Fruit fly (Drosophila melanogaster): ENCODE data around the gene snu.

snu gene

DNA sequence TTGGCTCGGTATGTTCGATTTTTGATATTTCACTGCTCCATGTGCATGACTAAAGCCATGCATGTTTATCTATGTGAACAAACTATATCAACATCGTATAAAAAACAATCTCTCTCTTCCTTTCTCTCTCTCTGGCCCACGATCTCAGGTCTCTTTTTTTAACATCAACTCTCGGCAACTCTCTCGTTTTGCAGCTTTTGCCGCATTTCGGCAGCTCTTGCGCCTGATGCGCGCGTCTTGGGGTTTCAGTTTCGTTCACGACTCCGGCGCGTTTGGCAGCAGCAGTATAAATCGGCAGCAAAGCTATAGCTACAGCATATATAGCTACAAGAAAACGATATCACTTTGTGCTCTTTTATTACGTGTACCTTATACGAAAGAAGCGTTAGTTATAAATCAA is at the start of gene snu:
TSS of gene snu (plus strand) at position 254 of the 400 bp plus-strand sequence.
- peak; percentile 10; the same call in 1 of the 3 replicates for TF ChIP-seq CG4496 (GFP tag; IDR thresholded peaks at IDR 0.05)
- TF ChIP-seq Ets98B (GFP tag; IDR thresholded peaks at IDR 0.05): peak; percentile 14; the same call in 1 of the 2 replicates
- no peak for TF ChIP-seq CG9948 (tag; optimal IDR thresholded peaks at IDR 0.05)
- 0 out of 2 replicates have a peak, but pooled peaks have one; percentile 9 for TF ChIP-seq CG12605 (GFP tag; IDR thresholded peaks at IDR 0.05)
- peak; percentile 10 for TF ChIP-seq EcR (GFP tag; optimal IDR thresholded peaks at IDR 0.05)
- no peak for TF ChIP-seq Pif1B (GFP tag; optimal IDR thresholded peaks at IDR 0.05)
- TF ChIP-seq CG8301 (tag; optimal IDR thresholded peaks at IDR 0.05): no peak
- TF ChIP-seq CG13204 (GFP tag; optimal IDR thresholded peaks at IDR 0.05): no peak
- TF ChIP-seq rn (GFP tag; IDR thresholded peaks at IDR 0.05): no peak

DNA sequence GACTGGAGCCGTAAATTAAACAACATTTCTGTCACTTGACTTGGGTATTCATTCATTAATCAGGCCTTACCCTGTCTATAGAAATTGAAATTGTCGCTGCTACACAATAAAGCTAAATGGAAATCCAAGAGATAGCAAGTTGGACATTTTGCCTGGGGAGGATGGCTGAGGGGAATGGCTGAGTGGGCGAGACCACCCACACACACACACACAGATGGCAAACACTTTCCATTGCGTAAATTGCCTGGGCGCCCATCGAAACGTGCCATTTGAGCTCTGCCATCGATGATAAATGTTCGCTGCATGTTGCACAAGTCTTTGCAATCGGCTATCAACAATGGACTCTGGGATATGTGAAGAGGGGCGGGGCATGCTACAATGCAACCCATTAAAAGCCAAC is 47.6 kb upstream of the snu start:
- no peak for TF ChIP-seq CG8159 (tag; optimal IDR thresholded peaks at IDR 0.05)
- no peak for TF ChIP-seq gl (tag; optimal IDR thresholded peaks at IDR 0.05)
- no peak for TF ChIP-seq CG15710 (tag; optimal IDR thresholded peaks at IDR 0.05)
- TF ChIP-seq CG13204 (GFP tag; optimal IDR thresholded peaks at IDR 0.05): no peak
- no peak for TF ChIP-seq CG9948 (tag; optimal IDR thresholded peaks at IDR 0.05)
- TF ChIP-seq fd96Ca (GFP tag; IDR thresholded peaks at IDR 0.05): no peak
- no peak for TF ChIP-seq CG32121 (GFP tag; IDR thresholded peaks at IDR 0.05)
- no peak for TF ChIP-seq Pif1A (GFP tag; optimal IDR thresholded peaks at IDR 0.05)
- TF ChIP-seq CG10348 (GFP tag; IDR thresholded peaks at IDR 0.05): no peak
- TF ChIP-seq CG12605 (GFP tag; IDR thresholded peaks at IDR 0.05): no peak
- TF ChIP-seq Pif1B (GFP tag; optimal IDR thresholded peaks at IDR 0.05): no peak
- no peak for TF ChIP-seq CG34367 (tag; optimal IDR thresholded peaks at IDR 0.05)
- TF ChIP-seq D1 (tag; optimal IDR thresholded peaks at IDR 0.05): no peak
- no peak for TF ChIP-seq CG4496 (GFP tag; IDR thresholded peaks at IDR 0.05)
- TF ChIP-seq Ets98B (GFP tag; IDR thresholded peaks at IDR 0.05): no peak
- no peak for TF ChIP-seq CG8301 (tag; optimal IDR thresholded peaks at IDR 0.05)
- no peak for TF ChIP-seq Snoo (tag; optimal IDR thresholded peaks at IDR 0.05)
- no peak for TF ChIP-seq rn (GFP tag; IDR thresholded peaks at IDR 0.05)

- TF ChIP-seq Pif1A (GFP tag; optimal IDR thresholded peaks at IDR 0.05) (no peak), EcR (GFP tag; optimal IDR thresholded peaks at IDR 0.05) (peak; percentile 56)
Observed at dm6 chr3R:28628696-28629095, 46.1 kb upstream of the snu start.

DNA sequence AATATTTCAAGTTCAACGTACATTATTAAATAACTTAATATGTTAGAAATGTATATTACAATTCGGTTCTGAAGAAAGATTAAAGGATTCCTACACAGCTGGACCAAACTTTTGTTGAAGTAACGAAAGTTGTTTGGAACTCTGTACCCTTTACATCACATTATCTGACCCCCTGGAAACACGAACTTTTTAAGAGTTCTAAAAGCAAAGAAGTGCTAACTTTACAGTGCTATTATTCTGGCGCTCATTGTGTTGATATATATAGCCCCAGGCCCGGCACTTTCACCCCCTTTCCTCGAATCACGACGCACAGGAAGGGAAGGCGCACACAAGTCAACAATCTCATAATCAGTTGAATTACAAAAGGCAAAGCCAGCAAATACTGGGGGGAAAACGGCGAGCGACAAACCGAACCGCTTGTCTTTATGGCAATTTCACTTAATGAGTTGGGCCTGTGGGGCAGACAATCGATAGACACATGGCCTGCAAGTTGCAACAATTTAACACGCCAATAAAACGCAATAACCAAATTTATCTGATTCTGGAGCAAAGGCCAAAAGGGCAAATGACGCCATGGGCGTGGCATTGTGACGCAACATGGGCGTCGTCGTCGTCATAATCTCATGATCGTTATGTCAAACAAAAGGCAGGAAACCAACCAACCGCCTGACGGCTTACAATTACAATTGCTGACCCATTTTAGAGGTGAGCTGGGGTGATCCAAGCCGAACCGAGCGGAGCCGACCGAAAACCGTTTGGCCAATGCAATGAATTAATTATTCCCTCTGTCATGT is 45.5 kb upstream of the snu start:
- TF ChIP-seq CG10348 (GFP tag; IDR thresholded peaks at IDR 0.05) (no peak), CG14655 (GFP tag; optimal IDR thresholded peaks at IDR 0.05) (peak; percentile 56), rn (GFP tag; IDR thresholded peaks at IDR 0.05) (no peak), Pif1A (GFP tag; optimal IDR thresholded peaks at IDR 0.05) (peak; percentile 47), EcR (GFP tag; optimal IDR thresholded peaks at IDR 0.05) (peak; percentile 83), CG13204 (GFP tag; optimal IDR thresholded peaks at IDR 0.05) (peak; percentile 19), CG34367 (tag; optimal IDR thresholded peaks at IDR 0.05) (no peak), CG15710 (tag; optimal IDR thresholded peaks at IDR 0.05) (peak; percentile 51), Pif1B (GFP tag; optimal IDR thresholded peaks at IDR 0.05) (peak; percentile 31), CG9948 (tag; optimal IDR thresholded peaks at IDR 0.05) (peak; percentile 13), Snoo (tag; optimal IDR thresholded peaks at IDR 0.05) (peak; percentile 31), CG12605 (GFP tag; IDR thresholded peaks at IDR 0.05) (no peak), CG8301 (tag; optimal IDR thresholded peaks at IDR 0.05) (peak; percentile 21), CG4496 (GFP tag; IDR thresholded peaks at IDR 0.05) (peak; percentile 48; the same call in 1 of the 3 replicates), Ets98B (GFP tag; IDR thresholded peaks at IDR 0.05) (peak; percentile 40), CG32121 (GFP tag; IDR thresholded peaks at IDR 0.05) (no peak), CG8159 (tag; optimal IDR thresholded peaks at IDR 0.05) (peak; percentile 64)

DNA sequence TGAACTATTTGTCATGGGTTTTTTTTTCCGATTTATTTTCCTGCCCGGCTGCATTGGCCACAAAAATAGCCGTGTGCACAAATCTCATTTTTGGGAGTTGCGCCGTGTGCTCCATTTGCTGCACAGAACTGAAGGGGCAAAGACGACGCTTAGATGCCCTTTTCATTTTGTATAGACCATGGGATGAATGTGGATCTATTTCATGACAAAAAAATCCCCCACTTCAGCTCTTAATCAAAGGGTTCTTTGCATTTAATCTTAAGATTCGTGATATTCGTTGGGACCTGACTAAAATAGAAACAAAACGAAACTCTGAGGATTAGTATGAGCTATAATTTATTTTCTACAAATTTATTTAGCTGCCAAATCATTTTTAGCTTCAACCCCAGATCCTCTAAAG is 44.7 kb upstream of the snu start:
- TF ChIP-seq CG8301 (tag; optimal IDR thresholded peaks at IDR 0.05) (peak; percentile 26), Pif1B (GFP tag; optimal IDR thresholded peaks at IDR 0.05) (no peak), CG14655 (GFP tag; optimal IDR thresholded peaks at IDR 0.05) (peak; percentile 37), CG34367 (tag; optimal IDR thresholded peaks at IDR 0.05) (no peak)

dm6 chr3R:28630861-28631260 is 44.0 kb upstream of the snu start:
- TF ChIP-seq Snoo (tag; optimal IDR thresholded peaks at IDR 0.05) (no peak), CG32121 (GFP tag; IDR thresholded peaks at IDR 0.05) (peak; percentile 45; the same call in 1 of the 2 replicates), Pif1A (GFP tag; optimal IDR thresholded peaks at IDR 0.05) (no peak), CG8159 (tag; optimal IDR thresholded peaks at IDR 0.05) (no peak)

DNA sequence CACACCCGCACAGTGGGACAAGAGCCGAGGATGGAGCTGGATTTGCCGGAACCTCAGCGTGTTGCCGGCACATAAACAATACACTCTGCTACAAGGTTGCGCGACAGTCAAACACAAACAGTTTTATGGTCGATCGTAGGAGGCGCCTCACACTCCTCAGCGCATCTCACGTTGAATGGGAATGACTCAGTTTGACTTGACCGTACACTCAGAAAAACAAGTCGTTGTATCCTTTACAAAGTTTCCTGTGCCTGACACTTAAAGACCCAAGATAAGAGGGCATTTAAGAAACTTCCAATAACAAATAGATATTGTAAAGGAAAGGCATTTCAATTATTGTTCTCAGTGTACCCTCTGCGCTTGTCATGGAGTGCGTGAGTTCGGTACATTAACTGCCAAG is 43.1 kb upstream of the snu start:
- TF ChIP-seq CG9948 (tag; optimal IDR thresholded peaks at IDR 0.05) (peak; percentile 33), fd96Ca (GFP tag; IDR thresholded peaks at IDR 0.05) (peak; percentile 77), EcR (GFP tag; optimal IDR thresholded peaks at IDR 0.05) (no peak), Ets98B (GFP tag; IDR thresholded peaks at IDR 0.05) (peak; percentile 61), CG8159 (tag; optimal IDR thresholded peaks at IDR 0.05) (peak; percentile 51), Pif1B (GFP tag; optimal IDR thresholded peaks at IDR 0.05) (no peak), CG14655 (GFP tag; optimal IDR thresholded peaks at IDR 0.05) (peak; percentile 64), CG13204 (GFP tag; optimal IDR thresholded peaks at IDR 0.05) (no peak), CG4496 (GFP tag; IDR thresholded peaks at IDR 0.05) (peak; percentile 76), CG34367 (tag; optimal IDR thresholded peaks at IDR 0.05) (peak; percentile 8), rn (GFP tag; IDR thresholded peaks at IDR 0.05) (peak; percentile 43; the same call in 1 of the 2 replicates), Pif1A (GFP tag; optimal IDR thresholded peaks at IDR 0.05) (peak; percentile 20), CG32121 (GFP tag; IDR thresholded peaks at IDR 0.05) (peak; percentile 55; the same call in 1 of the 2 replicates), gl (tag; optimal IDR thresholded peaks at IDR 0.05) (no peak), CG12605 (GFP tag; IDR thresholded peaks at IDR 0.05) (0 out of 2 replicates have a peak, but pooled peaks have one; percentile 24), CG8301 (tag; optimal IDR thresholded peaks at IDR 0.05) (peak; percentile 55), CG17806 (tag; optimal IDR thresholded peaks at IDR 0.05) (peak; percentile 50)
